Fruit fly (Drosophila melanogaster) whole organism, embryonic: ENCODE results near the gene CG15160.

ENCODE experiments used
- Bgb ChIP-seq: fragments of 200-800 bp; sonication (Bioruptor generic); IDR thresholded peaks from 2 replicates; pipeline ENCODE4 v1.3.6; 2022; ENCODE audit warnings: missing biosample characterization, missing genetic modification characterization; ENCODE audit not compliant: partially characterized antibody
- CG12104 ChIP-seq: fragments of 200-800 bp; sonication (Bioruptor generic); optimal IDR thresholded peaks from 3 replicates; lab custom pipeline; 2016; ENCODE audit warnings: missing biosample characterization, missing genetic modification characterization
- CG12769 ChIP-seq: fragments of 200-800 bp; sonication (Bioruptor generic); optimal IDR thresholded peaks from 2 replicates; lab custom pipeline; 2019; ENCODE audit warnings: missing biosample characterization, mild to moderate bottlenecking, missing genetic modification characterization, moderate library complexity
- CG1832 ChIP-seq: fragments of 200-800 bp; sonication (Bioruptor generic); optimal IDR thresholded peaks from 2 replicates; lab custom pipeline; 2017; ENCODE audit warnings: missing biosample characterization, mild to moderate bottlenecking, missing genetic modification characterization, inconsistent platforms
- CG2129 ChIP-seq: fragments of 200-800 bp; sonication (Bioruptor generic); IDR thresholded peaks from 2 replicates; pipeline ENCODE4 v1.3.6; 2022; ENCODE audit warnings: missing biosample characterization, missing genetic modification characterization; ENCODE audit not compliant: partially characterized antibody
- Drgx ChIP-seq: fragments of 200-800 bp; sonication (Bioruptor generic); IDR thresholded peaks from 2 replicates; pipeline ENCODE4 v1.3.6; 2022; ENCODE audit warnings: missing biosample characterization, missing genetic modification characterization
- Pdp1 ChIP-seq, 2 experiments: fragments of 200-800 bp; sonication (Bioruptor generic); optimal IDR thresholded peaks; 3 replicates each; lab custom pipeline; 2016; ENCODE audit warnings: missing biosample characterization in 2 of 2, missing genetic modification characterization in 2 of 2, mild to moderate bottlenecking in 1 of 2, moderate library complexity in 1 of 2
- Six4 ChIP-seq: fragments of 200-800 bp; sonication (Bioruptor generic); optimal IDR thresholded peaks from 2 replicates; lab custom pipeline; 2016; ENCODE audit warnings: missing biosample characterization, missing genetic modification characterization
- cas ChIP-seq: fragments of 200-800 bp; sonication (Bioruptor generic); IDR thresholded peaks from 2 replicates; pipeline ENCODE4 v1.3.6; 2022; ENCODE audit warnings: missing biosample characterization, missing genetic modification characterization
- dmrt99B ChIP-seq: fragments of 200-800 bp; sonication (Bioruptor generic); optimal IDR thresholded peaks from 2 replicates; lab custom pipeline; 2018; ENCODE audit warnings: missing biosample characterization, mild to moderate bottlenecking, missing genetic modification characterization, moderate library complexity
- psq ChIP-seq: fragments of 200-800 bp; sonication (Bioruptor generic); optimal IDR thresholded peaks from 2 replicates; lab custom pipeline; 2017; ENCODE audit warnings: missing biosample characterization, missing genetic modification characterization

dm6 chr2L:18559084-18559483 is 31.6 kb upstream of the CG15160 start:
- TF ChIP-seq Bgb (no peak), Pdp1 (GFP tag; optimal IDR thresholded peaks at IDR 0.05; lab: Kevin White, UChicago) (no peak), CG12769 (tag; lab: Kevin White, UChicago) (no peak), psq (no peak), CG2129 (GFP tag; lab: Robert Waterston, UW) (no peak), CG1832 (no peak), CG12104 (GFP tag; lab: Kevin White, UChicago) (no peak), cas (GFP tag; lab: Robert Waterston, UW) (no peak), Drgx (GFP tag; lab: Robert Waterston, UW) (no peak), dmrt99B (tag; lab: Kevin White, UChicago) (no peak), Six4 (GFP tag; lab: Kevin White, UChicago) (no peak)
